Worm (Caenorhabditis elegans): ENCODE data around the gene cyp-14A4.

The cyp-14A4 gene

DNA sequence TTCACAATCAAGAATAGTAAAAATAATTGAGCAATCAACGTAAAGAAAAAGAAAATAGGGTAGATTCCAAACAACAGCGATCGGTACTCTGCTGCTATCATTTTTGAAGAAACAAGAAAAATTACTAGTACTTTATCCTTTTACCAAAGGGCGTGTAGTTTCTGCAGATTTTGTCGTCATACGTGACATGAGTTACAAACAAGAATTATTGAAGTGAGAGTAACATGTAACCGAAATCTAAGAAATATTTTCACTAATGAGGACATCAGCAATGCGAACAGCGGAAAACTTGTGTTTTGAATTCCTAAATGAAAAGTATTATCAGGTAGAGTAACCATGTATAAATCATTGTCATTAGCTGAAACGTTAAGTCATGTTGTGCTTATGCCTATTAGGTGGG lies 10.7 kb upstream of the cyp-14A4 start, which contains the start of gene srd-36:
srd-36 (minus strand) TSS at position 101 of the 400 bp plus-strand sequence.
- TF ChIP-seq nhr-76 (tag; optimal IDR thresholded peaks at IDR 0.05) = no peak
- TF ChIP-seq unc-39 (tag; optimal IDR thresholded peaks at IDR 0.05) = no peak
- TF ChIP-seq blmp-1 (tag; optimal IDR thresholded peaks at IDR 0.05) = no peak
- no peak for TF ChIP-seq bed-3 (GFP tag; optimal IDR thresholded peaks at IDR 0.05)
- no peak for TF ChIP-seq nhr-12 (tag; optimal IDR thresholded peaks at IDR 0.05)
- TF ChIP-seq lin-13 (tag; optimal IDR thresholded peaks at IDR 0.05) = no peak
- TF ChIP-seq ztf-11 (tag; optimal IDR thresholded peaks at IDR 0.05) = no peak
- TF ChIP-seq ham-2 (GFP tag; optimal IDR thresholded peaks at IDR 0.05) = no peak
- TF ChIP-seq mls-2 (tag; optimal IDR thresholded peaks at IDR 0.05) = no peak
- TF ChIP-seq nhr-237 (tag; optimal IDR thresholded peaks at IDR 0.05) = no peak
- no peak for TF ChIP-seq M03D4.4 (tag; optimal IDR thresholded peaks at IDR 0.05)
- no peak for TF ChIP-seq lin-32 (GFP tag; optimal IDR thresholded peaks at IDR 0.05)
- TF ChIP-seq zip-8 (tag; optimal IDR thresholded peaks at IDR 0.05) = no peak
- TF ChIP-seq lsy-2 (tag; optimal IDR thresholded peaks at IDR 0.05) = no peak
- no peak for TF ChIP-seq drap-1 (GFP tag; optimal IDR thresholded peaks at IDR 0.05)
- no peak for TF ChIP-seq elt-1 (tag; optimal IDR thresholded peaks at IDR 0.05; ENCODE audit: borderline replicate concordance, insufficient read depth)
- TF ChIP-seq sptf-1 (tag; optimal IDR thresholded peaks at IDR 0.05) = no peak
- no peak for TF ChIP-seq ces-1 (GFP tag; optimal IDR thresholded peaks at IDR 0.05)

- TF ChIP-seq pha-4 (tag; optimal IDR thresholded peaks at IDR 0.05) (no peak), ham-2 (GFP tag; optimal IDR thresholded peaks at IDR 0.05) (no peak), cnd-1 (tag; optimal IDR thresholded peaks at IDR 0.05) (no peak), zip-8 (tag; optimal IDR thresholded peaks at IDR 0.05) (no peak), elt-3 (tag; optimal IDR thresholded peaks at IDR 0.05) (no peak), mls-2 (tag; optimal IDR thresholded peaks at IDR 0.05) (no peak), ces-1 (GFP tag; optimal IDR thresholded peaks at IDR 0.05) (no peak), ztf-11 (tag; optimal IDR thresholded peaks at IDR 0.05) (no peak), nhr-28 (tag; optimal IDR thresholded peaks at IDR 0.05) (no peak)
Observed at ce11 chrX:13293023-13293422, 9.0 kb upstream of the cyp-14A4 start.

DNA sequence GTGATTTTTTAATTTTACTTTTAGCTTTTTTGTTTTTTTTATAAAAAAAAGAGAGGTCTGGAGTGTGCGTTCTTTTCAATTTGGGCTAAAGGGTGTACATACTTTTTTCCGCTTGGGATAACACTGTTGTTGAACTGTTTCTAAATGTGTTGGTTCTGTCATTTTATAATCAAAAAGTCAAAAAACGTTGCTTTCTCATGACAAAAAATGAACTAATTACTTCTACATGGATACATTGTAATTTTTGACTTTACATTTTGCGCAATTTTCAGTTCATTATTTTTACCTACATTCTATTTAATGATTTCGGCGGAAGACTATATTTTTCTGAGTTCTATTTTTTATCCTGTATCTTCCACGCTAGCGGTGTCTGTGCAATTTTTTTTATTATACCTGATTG lies 7.5 kb upstream of the cyp-14A4 start, which contains the start of gene srd-38:
srd-38 (plus strand) TSS at position 301 of the 400 bp plus-strand sequence.
- TF ChIP-seq ceh-39 (tag; optimal IDR thresholded peaks at IDR 0.05) = no peak

- no peak for TF ChIP-seq zip-8 (tag; optimal IDR thresholded peaks at IDR 0.05)
- TF ChIP-seq elt-1 (tag; optimal IDR thresholded peaks at IDR 0.05; ENCODE audit: borderline replicate concordance, insufficient read depth) = no peak
- TF ChIP-seq hlh-1 (tag; optimal IDR thresholded peaks at IDR 0.05) = no peak
- TF ChIP-seq flh-1 (GFP tag; optimal IDR thresholded peaks at IDR 0.05) = no peak
- no peak for TF ChIP-seq mep-1 (tag; optimal IDR thresholded peaks at IDR 0.05)
- TF ChIP-seq mls-2 (tag; optimal IDR thresholded peaks at IDR 0.05) = no peak
- TF ChIP-seq nhr-2 (tag; optimal IDR thresholded peaks at IDR 0.05) = no peak
- TF ChIP-seq ham-2 (GFP tag; optimal IDR thresholded peaks at IDR 0.05) = no peak
Observed at ce11 chrX:13290531-13290930, 6.5 kb upstream of the cyp-14A4 start, which contains the start of gene R04D3.3. Gene R04D3.3, minus strand, starts transcription at chrX:13290631.

DNA sequence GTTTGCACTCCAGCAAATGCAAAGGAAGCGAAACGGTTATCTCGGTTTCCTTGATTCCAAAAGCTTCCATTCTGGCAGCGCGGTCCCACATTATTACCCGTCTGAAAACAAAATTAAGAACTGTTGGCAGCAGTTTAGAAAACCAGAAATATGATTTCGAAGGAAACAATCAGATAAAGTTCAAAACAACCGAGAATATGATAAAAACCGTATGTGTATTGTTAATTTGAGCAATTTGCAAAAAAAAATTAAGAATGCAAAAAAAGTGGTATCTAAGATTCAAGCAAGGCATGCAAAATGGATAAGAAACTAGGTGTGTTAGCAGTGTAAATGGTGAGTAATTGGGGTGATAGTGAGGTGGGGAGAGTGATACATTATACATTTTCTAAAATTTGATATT lies 4.7 kb upstream of the cyp-14A4 start, which contains the start of gene R04D3.4:
R04D3.4 (minus strand) TSS at position 101 of the 400 bp plus-strand sequence.
- no peak for TF ChIP-seq nhr-12 (tag; optimal IDR thresholded peaks at IDR 0.05)
- no peak for TF ChIP-seq ham-2 (GFP tag; optimal IDR thresholded peaks at IDR 0.05)
- no peak for TF ChIP-seq ceh-39 (tag; optimal IDR thresholded peaks at IDR 0.05)
- TF ChIP-seq nhr-28 (tag; optimal IDR thresholded peaks at IDR 0.05) = no peak

DNA sequence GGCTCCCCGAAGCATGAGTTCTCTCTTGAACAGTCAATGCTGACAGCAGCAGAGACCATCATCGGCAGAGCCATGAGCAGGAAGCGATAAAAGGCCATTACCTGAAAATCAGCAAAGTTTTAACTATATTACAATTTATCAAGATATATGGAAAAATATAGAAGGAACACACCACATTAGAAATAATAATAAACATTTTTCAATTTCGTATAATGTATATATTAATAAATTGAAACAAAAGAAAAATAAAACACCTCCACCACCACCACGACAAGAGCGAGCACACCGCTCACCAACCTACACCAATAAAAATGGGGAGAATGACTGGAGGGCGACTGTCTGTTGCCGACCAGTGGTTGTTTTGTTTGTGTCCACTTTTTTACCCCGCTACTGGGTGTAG lies 2.5 kb upstream of the cyp-14A4 start, which contains the start of gene R04D3.2:
R04D3.2 (minus strand) TSS at position 101 of the 400 bp plus-strand sequence.
- TF ChIP-seq blmp-1 (tag; optimal IDR thresholded peaks at IDR 0.05) (no peak), ceh-43 (GFP tag; optimal IDR thresholded peaks at IDR 0.05) (no peak), nhr-76 (tag; optimal IDR thresholded peaks at IDR 0.05) (no peak), M03D4.4 (tag; optimal IDR thresholded peaks at IDR 0.05) (no peak), mep-1 (tag; optimal IDR thresholded peaks at IDR 0.05) (no peak), lsy-2 (tag; optimal IDR thresholded peaks at IDR 0.05) (no peak), drap-1 (GFP tag; optimal IDR thresholded peaks at IDR 0.05) (no peak), elt-3 (tag; optimal IDR thresholded peaks at IDR 0.05) (no peak), nhr-28 (tag; optimal IDR thresholded peaks at IDR 0.05) (no peak), zip-8 (tag; optimal IDR thresholded peaks at IDR 0.05) (no peak), sem-2 (GFP tag; optimal IDR thresholded peaks at IDR 0.05) (no peak), nhr-2 (tag; optimal IDR thresholded peaks at IDR 0.05) (no peak), pha-4 (tag; optimal IDR thresholded peaks at IDR 0.05) (no peak), lin-32 (GFP tag; optimal IDR thresholded peaks at IDR 0.05) (no peak), sptf-1 (tag; optimal IDR thresholded peaks at IDR 0.05) (no peak), mls-2 (tag; optimal IDR thresholded peaks at IDR 0.05) (no peak), unc-39 (tag; optimal IDR thresholded peaks at IDR 0.05) (no peak), nhr-12 (tag; optimal IDR thresholded peaks at IDR 0.05) (no peak), bed-3 (GFP tag; optimal IDR thresholded peaks at IDR 0.05) (no peak), elt-1 (tag; optimal IDR thresholded peaks at IDR 0.05; ENCODE audit: borderline replicate concordance, insufficient read depth) (no peak)
